Worm (Caenorhabditis elegans) whole organism, midembryonic: Measurements from ENCODE around the gene srd-34.

Experiments
- T22C8.4 ChIP-seq: fragments of 200-800 bp; sonication (Bioruptor generic); IDR thresholded peaks from 2 replicates; pipeline ENCODE4 v1.3.6; 2022; ENCODE audit warnings: missing genetic modification characterization, missing compliant biosample characterization
- klf-2 ChIP-seq: fragments of 200-800 bp; sonication (Bioruptor generic); conservative IDR thresholded peaks from 2 replicates; pipeline ENCODE4 v1.3.6; 2022; ENCODE audit warnings: missing genetic modification reagents, missing genetic modification characterization, missing compliant biosample characterization
- ref-1 ChIP-seq: fragments of 200-800 bp; sonication (Bioruptor generic); conservative IDR thresholded peaks from 2 replicates; pipeline ENCODE4 v1.3.6; 2022; ENCODE audit warnings: missing genetic modification reagents, missing genetic modification characterization, missing compliant biosample characterization
- tab-1 ChIP-seq: fragments of 200-800 bp; sonication (Bioruptor generic); IDR thresholded peaks from 2 replicates; pipeline ENCODE4 v1.3.6; 2022; ENCODE audit warnings: missing genetic modification characterization, missing compliant biosample characterization
- ztf-23 ChIP-seq: fragments of 200-800 bp; sonication (Bioruptor generic); IDR thresholded peaks from 2 replicates; pipeline ENCODE4 v1.3.6; 2022; ENCODE audit warnings: missing genetic modification reagents, missing genetic modification characterization, missing compliant biosample characterization
- ztf-29 ChIP-seq: fragments of 200-800 bp; sonication (Bioruptor generic); IDR thresholded peaks from 2 replicates; pipeline ENCODE4 v1.3.6; 2022; ENCODE audit warnings: missing genetic modification reagents, missing genetic modification characterization, missing compliant biosample characterization

ce11 chrV:10536095-10536691, 12.7 kb downstream of the srd-34 start, which contains the start of gene ppm-1.A:
- TF ChIP-seq klf-2 (GFP tag; lab: Robert Waterston, UW), result no peak
- no peak for TF ChIP-seq ref-1 (GFP tag; lab: Robert Waterston, UW)
- no peak for TF ChIP-seq ztf-23
- TF ChIP-seq T22C8.4, result no peak
- TF ChIP-seq tab-1 (GFP tag; lab: Robert Waterston, UW), result no peak
- TF ChIP-seq ztf-29 (GFP tag; lab: Robert Waterston, UW), result no peak
